Fruit fly (Drosophila melanogaster) whole organism, embryonic: Measurements from ENCODE around the gene CG33127.

Experiments
- Atf3 ChIP-seq: fragments of 200-800 bp; sonication (Bioruptor generic); optimal IDR thresholded peaks from 3 replicates; lab custom pipeline; 2016; ENCODE audit warnings: missing biosample characterization, missing genetic modification characterization
- CG10366 ChIP-seq: fragments of 200-800 bp; sonication (Bioruptor generic); IDR thresholded peaks from 2 replicates; pipeline ENCODE4 v1.3.6; 2022; ENCODE audit warnings: missing biosample characterization, missing genetic modification characterization
- CG11247 ChIP-seq: fragments of 200-800 bp; sonication (Bioruptor generic); IDR thresholded peaks from 2 replicates; pipeline ENCODE4 v1.3.6; 2022; ENCODE audit warnings: missing biosample characterization, missing genetic modification characterization
- CG11560 ChIP-seq: fragments of 200-800 bp; sonication (Bioruptor generic); IDR thresholded peaks from 3 replicates; pipeline ENCODE4 v1.3.6; 2022; ENCODE audit warnings: missing biosample characterization, missing genetic modification characterization
- CG13287 ChIP-seq: fragments of 200-800 bp; sonication (Bioruptor generic); IDR thresholded peaks from 2 replicates; pipeline ENCODE4 v1.3.6; 2022; ENCODE audit warnings: missing biosample characterization, missing genetic modification characterization; ENCODE audit not compliant: partially characterized antibody
- CG13424 ChIP-seq: fragments of 200-800 bp; sonication (Bioruptor generic); optimal IDR thresholded peaks from 2 replicates; lab custom pipeline; 2019; ENCODE audit warnings: missing biosample characterization, mild to moderate bottlenecking, missing genetic modification characterization, moderate library complexity
- CG14860 ChIP-seq: fragments of 200-800 bp; sonication (Bioruptor generic); IDR thresholded peaks from 3 replicates; pipeline ENCODE4 v1.3.6; 2022; ENCODE audit warnings: missing biosample characterization, missing genetic modification characterization; ENCODE audit not compliant: partially characterized antibody
- CG17912 ChIP-seq: fragments of 200-800 bp; sonication (Bioruptor generic); optimal IDR thresholded peaks from 2 replicates; lab custom pipeline; 2018; ENCODE audit warnings: missing biosample characterization, mild to moderate bottlenecking, missing genetic modification characterization
- CG1792 ChIP-seq: fragments of 200-800 bp; sonication (Bioruptor generic); optimal IDR thresholded peaks from 2 replicates; lab custom pipeline; 2016; ENCODE audit warnings: missing biosample characterization, missing genetic modification characterization
- CG2120 ChIP-seq: fragments of 200-800 bp; sonication (Bioruptor generic); optimal IDR thresholded peaks from 3 replicates; lab custom pipeline; 2016; ENCODE audit warnings: missing biosample characterization, missing genetic modification characterization
- CG2129 ChIP-seq: fragments of 200-800 bp; sonication (Bioruptor generic); IDR thresholded peaks from 2 replicates; pipeline ENCODE4 v1.3.6; 2022; ENCODE audit warnings: missing biosample characterization, missing genetic modification characterization; ENCODE audit not compliant: partially characterized antibody
- CG2712 ChIP-seq: fragments of 200-800 bp; optimal IDR thresholded peaks from 3 replicates; lab custom pipeline; 2019; ENCODE audit warnings: missing biosample characterization, mild to moderate bottlenecking, missing genetic modification characterization, moderate library complexity
- CG3065 ChIP-seq: fragments of 200-800 bp; sonication (Bioruptor generic); optimal IDR thresholded peaks from 2 replicates; lab custom pipeline; 2016; ENCODE audit warnings: missing biosample characterization, missing genetic modification characterization
- CG31224 ChIP-seq: fragments of 200-800 bp; sonication (Bioruptor generic); IDR thresholded peaks from 2 replicates; pipeline ENCODE4 v1.3.6; 2022; ENCODE audit warnings: missing biosample characterization, missing genetic modification characterization
- CG42726 ChIP-seq: fragments of 200-800 bp; sonication (Bioruptor generic); IDR thresholded peaks from 2 replicates; pipeline ENCODE4 v1.3.6; 2022; ENCODE audit warnings: missing biosample characterization, missing genetic modification characterization; ENCODE audit not compliant: partially characterized antibody
- CG43689 ChIP-seq: fragments of 200-800 bp; sonication (Bioruptor generic); IDR thresholded peaks from 2 replicates; pipeline ENCODE4 v1.3.6; 2022; ENCODE audit warnings: missing biosample characterization, missing genetic modification characterization
- CG4730 ChIP-seq: fragments of 200-800 bp; sonication (Bioruptor generic); IDR thresholded peaks from 2 replicates; pipeline ENCODE4 v1.3.6; 2022; ENCODE audit warnings: missing biosample characterization, missing genetic modification characterization
- CG8944 ChIP-seq: fragments of 200-800 bp; sonication (Bioruptor generic); optimal IDR thresholded peaks from 3 replicates; lab custom pipeline; 2016; ENCODE audit warnings: missing biosample characterization, missing genetic modification characterization
- Chrac-16 ChIP-seq: fragments of 200-800 bp; sonication (Bioruptor generic); optimal IDR thresholded peaks from 3 replicates; lab custom pipeline; 2016; ENCODE audit warnings: missing biosample characterization, missing genetic modification characterization
- Dfd ChIP-seq, 2 experiments: fragments of >200 bp; optimal IDR thresholded peaks; 2 replicates each; lab custom pipeline; 2017; ENCODE audit warnings: missing biosample characterization in 2 of 2, missing genetic modification characterization in 2 of 2
- Dp ChIP-seq: fragments of 200-800 bp; sonication (Bioruptor generic); optimal IDR thresholded peaks from 2 replicates; lab custom pipeline; 2018; ENCODE audit warnings: missing biosample characterization, mild to moderate bottlenecking, missing genetic modification characterization, moderate library complexity
- H2.0 ChIP-seq: fragments of 200-800 bp; sonication (Bioruptor generic); IDR thresholded peaks from 2 replicates; pipeline ENCODE4 v1.3.6; 2022; ENCODE audit warnings: missing biosample characterization, missing genetic modification characterization
- HLHmδ ChIP-seq: fragments of 200-800 bp; sonication (Bioruptor generic); optimal IDR thresholded peaks from 2 replicates; lab custom pipeline; 2018; ENCODE audit warnings: missing biosample characterization, mild to moderate bottlenecking, missing genetic modification characterization, moderate library complexity
- HmgD ChIP-seq: fragments of 200-800 bp; sonication (Bioruptor generic); optimal IDR thresholded peaks from 3 replicates; lab custom pipeline; 2016; ENCODE audit warnings: missing biosample characterization, missing genetic modification characterization
- Lpt ChIP-seq: fragments of >200 bp; optimal IDR thresholded peaks from 2 replicates; lab custom pipeline; 2018; ENCODE audit warnings: missing biosample characterization, missing genetic modification characterization
- Med ChIP-seq: fragments of 200-800 bp; sonication (Bioruptor generic); peaks from one replicate; lab custom pipeline; 2016; ENCODE audit warnings: missing biosample characterization, missing genetic modification characterization, mild to moderate bottlenecking, inconsistent platforms, moderate library complexity
- Mes4 ChIP-seq: fragments of 200-800 bp; sonication (Bioruptor generic); optimal IDR thresholded peaks from 2 replicates; lab custom pipeline; 2016; ENCODE audit warnings: missing biosample characterization, missing genetic modification characterization
- NC2β ChIP-seq: fragments of 200-800 bp; sonication (Bioruptor generic); optimal IDR thresholded peaks from 2 replicates; lab custom pipeline; 2016; ENCODE audit warnings: missing biosample characterization, missing genetic modification characterization
- Nf-YC ChIP-seq: fragments of 200-800 bp; optimal IDR thresholded peaks from 3 replicates; lab custom pipeline; 2019; ENCODE audit warnings: missing biosample characterization, mild to moderate bottlenecking, missing genetic modification characterization, moderate library complexity
- Poxn ChIP-seq: fragments of 200-800 bp; sonication (Bioruptor generic); IDR thresholded peaks from 2 replicates; pipeline ENCODE4 v1.3.6; 2022; ENCODE audit warnings: missing biosample characterization, missing genetic modification characterization
- Sry-β ChIP-seq: fragments of 200-800 bp; sonication (Bioruptor generic); optimal IDR thresholded peaks from 2 replicates; lab custom pipeline; 2018; ENCODE audit warnings: missing biosample characterization, mild to moderate bottlenecking, missing genetic modification characterization, moderate library complexity
- btn ChIP-seq: fragments of 200-800 bp; sonication (Bioruptor generic); optimal IDR thresholded peaks from 2 replicates; lab custom pipeline; 2016; ENCODE audit warnings: missing biosample characterization, missing genetic modification characterization
- crp ChIP-seq, 2 experiments: fragments of 200-800 bp; sonication (Bioruptor generic); optimal IDR thresholded peaks; 2 replicates in 1 of 2; 3 replicates in 1 of 2; lab custom pipeline; 2017; ENCODE audit warnings: missing biosample characterization in 2 of 2, missing genetic modification characterization in 2 of 2, mild to moderate bottlenecking in 1 of 2, moderate library complexity in 1 of 2
- fd3F ChIP-seq: fragments of 200-800 bp; sonication (Bioruptor generic); optimal IDR thresholded peaks from 2 replicates; lab custom pipeline; 2018; ENCODE audit warnings: missing biosample characterization, mild to moderate bottlenecking, missing genetic modification characterization, moderate library complexity
- gcm ChIP-seq: fragments of 200-800 bp; sonication (Bioruptor generic); optimal IDR thresholded peaks from 2 replicates; lab custom pipeline; 2019; ENCODE audit warnings: missing biosample characterization, mild to moderate bottlenecking, missing genetic modification characterization, moderate library complexity
- gfzf ChIP-seq: fragments of 200-800 bp; sonication (Bioruptor generic); optimal IDR thresholded peaks from 2 replicates; lab custom pipeline; 2016; ENCODE audit warnings: missing biosample characterization, mild to moderate bottlenecking, missing genetic modification characterization, moderate library complexity
- grau ChIP-seq: fragments of 200-800 bp; optimal IDR thresholded peaks from 3 replicates; lab custom pipeline; 2019; ENCODE audit warnings: missing biosample characterization, mild to moderate bottlenecking, missing genetic modification characterization, moderate library complexity
- hb ChIP-seq: fragments of 200-800 bp; sonication (Bioruptor generic); IDR thresholded peaks from 3 replicates; pipeline ENCODE4 v1.3.6; 2022; ENCODE audit warnings: missing biosample characterization, missing genetic modification characterization; ENCODE audit not compliant: partially characterized antibody
- hkb ChIP-seq, 2 experiments: fragments of 200-800 bp in 1 of 2; fragments of >200 bp in 1 of 2; sonication (Bioruptor generic) in 1 of 2; IDR thresholded peaks in 1 of 2; optimal IDR thresholded peaks in 1 of 2; 2 replicates each; pipeline versions ENCODE4 v1.3.6 to Lab custom; 2017 to 2022; ENCODE audit warnings: missing biosample characterization in 1 of 2, missing genetic modification characterization in 1 of 2
- insv ChIP-seq, 2 experiments: fragments of 200-800 bp; sonication (Bioruptor generic); optimal IDR thresholded peaks; 3 replicates each; lab custom pipeline; 2016 to 2018; ENCODE audit warnings: missing biosample characterization in 2 of 2, missing genetic modification characterization in 2 of 2
- knrl ChIP-seq: fragments of 200-800 bp; sonication (Bioruptor generic); IDR thresholded peaks from 3 replicates; pipeline ENCODE4 v1.3.6; 2022; ENCODE audit warnings: missing biosample characterization, missing genetic modification characterization; ENCODE audit not compliant: partially characterized antibody
- lbe ChIP-seq: fragments of 200-800 bp; sonication (Bioruptor generic); optimal IDR thresholded peaks from 2 replicates; lab custom pipeline; 2016; ENCODE audit warnings: missing biosample characterization, mild to moderate bottlenecking, missing genetic modification characterization
- lilli ChIP-seq: fragments of 200-800 bp; sonication (Bioruptor generic); optimal IDR thresholded peaks from 3 replicates; lab custom pipeline; 2016; ENCODE audit warnings: missing biosample characterization, missing genetic modification characterization
- onecut ChIP-seq: fragments of 200-800 bp; sonication (Bioruptor generic); IDR thresholded peaks from 2 replicates; pipeline ENCODE4 v1.3.6; 2022; ENCODE audit warnings: missing biosample characterization, missing genetic modification characterization
- pzg ChIP-seq: fragments of 200-800 bp; sonication (Bioruptor generic); optimal IDR thresholded peaks from 3 replicates; lab custom pipeline; 2018; ENCODE audit warnings: missing biosample characterization, mild to moderate bottlenecking, missing genetic modification characterization, moderate library complexity
- sim ChIP-seq: fragments of 200-800 bp; sonication (Bioruptor generic); IDR thresholded peaks from 2 replicates; pipeline ENCODE4 v1.3.6; 2022; ENCODE audit warnings: missing biosample characterization, missing genetic modification characterization
- slou ChIP-seq: fragments of 200-800 bp; sonication (Bioruptor generic); optimal IDR thresholded peaks from 3 replicates; lab custom pipeline; 2016; ENCODE audit warnings: missing biosample characterization, missing genetic modification characterization
- sqz ChIP-seq: fragments of 200-800 bp; sonication (Bioruptor generic); optimal IDR thresholded peaks from 3 replicates; lab custom pipeline; 2018; ENCODE audit warnings: missing biosample characterization, mild to moderate bottlenecking, missing genetic modification characterization
- tap ChIP-seq: fragments of 200-800 bp; optimal IDR thresholded peaks from 3 replicates; lab custom pipeline; 2019; ENCODE audit warnings: missing biosample characterization, mild to moderate bottlenecking, missing genetic modification characterization, moderate library complexity
- vvl ChIP-seq: fragments of 200-800 bp; sonication (Bioruptor generic); IDR thresholded peaks from 2 replicates; pipeline ENCODE4 v1.3.6; 2022; ENCODE audit warnings: missing biosample characterization, missing genetic modification characterization

The CG33127 gene

DNA sequence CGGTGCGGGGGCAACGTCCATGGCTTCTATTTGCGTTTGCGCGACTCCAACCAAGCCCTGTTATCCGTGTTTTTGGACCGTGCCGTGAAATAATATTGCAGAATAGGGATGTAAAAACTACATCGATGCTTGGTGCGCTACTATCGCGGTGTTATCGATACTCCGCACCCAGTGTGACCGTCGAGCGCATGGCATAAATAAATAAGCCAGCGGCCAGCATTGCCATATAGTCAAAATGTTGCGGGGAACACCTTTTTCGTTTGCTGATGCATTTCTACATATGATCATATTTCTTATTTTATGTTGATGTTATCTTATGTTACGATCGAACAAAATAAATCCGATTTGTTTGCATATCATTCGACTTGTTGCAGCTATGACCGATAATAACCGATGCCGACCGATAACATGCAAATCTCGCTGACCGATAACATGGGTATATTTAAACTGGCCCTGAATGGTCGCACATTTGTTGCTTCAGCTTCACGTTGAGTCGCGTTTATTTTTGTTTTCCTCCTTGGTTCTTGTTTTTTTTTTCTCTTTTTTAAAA, 44.7 kb upstream of the CG33127 start, which contains the start of gene smo (continued):
- TF ChIP-seq Sry-β (GFP tag; lab: Kevin White, UChicago) (no peak), sim (GFP tag; lab: Robert Waterston, UW) (no peak), Lpt (GFP tag; lab: Kevin White, UChicago) (no peak), tap (tag; lab: Kevin White, UChicago) (no peak), CG14860 (GFP tag; lab: Robert Waterston, UW) (peak; percentile 75), Chrac-16 (GFP tag; lab: Kevin White, UChicago) (peak; percentile 29), CG2120 (GFP tag; lab: Kevin White, UChicago) (peak; percentile 62), btn (GFP tag; lab: Kevin White, UChicago) (no peak), CG42726 (GFP tag; lab: Robert Waterston, UW) (peak; percentile 89), H2.0 (GFP tag; lab: Robert Waterston, UW) (no peak), Med (GFP tag; lab: Kevin White, UChicago) (peak; percentile 89), Nf-YC (peak; percentile 28), pzg (peak; percentile 96), Poxn (GFP tag; lab: Robert Waterston, UW) (no peak), HLHmδ (no peak), slou (GFP tag; lab: Kevin White, UChicago) (peak; percentile 44), grau (peak; percentile 28), crp (GFP tag; optimal IDR thresholded peaks at IDR 0.05; lab: Kevin White, UChicago) (peak in 1 of 2 experiments; percentile 19), CG2129 (peak; percentile 71; the same call in 1 of the 2 replicates), gfzf (peak; percentile 95), CG8944 (GFP tag; lab: Kevin White, UChicago) (peak; percentile 54), Atf3 (GFP tag; lab: Kevin White, UChicago) (peak; percentile 15), NC2β (GFP tag; lab: Kevin White, UChicago) (peak; percentile 56), vvl (GFP tag; lab: Robert Waterston, UW) (peak; percentile 52; the same call in 1 of the 2 replicates), hkb (optimal IDR thresholded peaks at IDR 0.05; lab: Kevin White, UChicago) (peak; percentile 81), hkb (GFP tag; IDR thresholded peaks at IDR 0.05; lab: Robert Waterston, UW) (no peak), onecut (GFP tag; lab: Robert Waterston, UW) (no peak), CG11560 (peak; percentile 21; the same call in 1 of the 3 replicates), hb (GFP tag; lab: Robert Waterston, UW) (peak; percentile 89), HmgD (peak; percentile 57), sqz (GFP tag; lab: Kevin White, UChicago) (no peak), CG17912 (no peak), insv (GFP tag; optimal IDR thresholded peaks at IDR 0.05; lab: Kevin White, UChicago) (peak in 1 of 2 experiments; percentile 12), lbe (GFP tag; lab: Kevin White, UChicago) (no peak), CG13424 (tag; lab: Kevin White, UChicago) (peak; percentile 4), CG13287 (GFP tag; lab: Robert Waterston, UW) (peak; percentile 90), fd3F (no peak), knrl (peak; percentile 90), gcm (GFP tag; lab: Kevin White, UChicago) (no peak), CG11247 (no peak), CG31224 (no peak), CG43689 (GFP tag; lab: Robert Waterston, UW) (no peak), CG1792 (GFP tag; lab: Kevin White, UChicago) (no peak), CG2712 (tag; lab: Kevin White, UChicago) (peak; percentile 49), Dp (GFP tag; lab: Kevin White, UChicago) (peak; percentile 67), CG3065 (GFP tag; lab: Kevin White, UChicago) (no peak), CG4730 (no peak), CG10366 (GFP tag; lab: Robert Waterston, UW) (no peak), lilli (GFP tag; lab: Kevin White, UChicago) (peak; percentile 60), Dfd (GFP tag; optimal IDR thresholded peaks at IDR 0.05; lab: Kevin White, UChicago) (no peak), Mes4 (GFP tag; lab: Kevin White, UChicago) (peak; percentile 29)
